Fruit fly (Drosophila melanogaster): Measurements from ENCODE around the gene Hs2st.

DNA sequence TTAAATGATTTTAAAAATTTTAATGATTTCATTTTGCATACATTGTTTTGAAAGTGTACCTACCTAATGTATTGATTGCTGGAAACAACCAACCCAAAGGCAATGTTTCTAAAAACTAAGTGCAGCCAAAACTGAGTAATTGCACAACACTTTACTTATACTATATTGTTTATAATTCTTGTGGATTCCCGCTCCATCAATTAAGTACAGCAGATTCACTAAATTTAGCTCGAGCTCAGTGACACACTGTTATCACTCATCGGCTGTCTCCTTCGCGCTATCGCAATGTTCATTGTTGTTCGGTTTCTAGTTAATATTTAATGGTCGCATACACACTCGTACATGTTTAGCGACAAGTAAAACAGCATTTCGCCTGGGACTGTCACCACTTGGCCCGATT is 11.2 kb upstream of the Hs2st start:
- TF ChIP-seq CG8478 (optimal IDR thresholded peaks at IDR 0.05) (no peak), CTCF (optimal IDR thresholded peaks at IDR 0.05) (no peak)
